Worm (Caenorhabditis elegans) whole organism, early embryonic: Measurements from ENCODE around the gene C27H6.9.

ENCODE experiments used
- B0310.2 ChIP-seq: sonication (generic microtip); optimal IDR thresholded peaks from 2 replicates; lab custom pipeline; 2016; ENCODE audit warnings: mild to moderate bottlenecking, missing genetic modification characterization, missing compliant biosample characterization
- F13C5.2 ChIP-seq: sonication (generic microtip); optimal IDR thresholded peaks from 2 replicates; lab custom pipeline; 2017; ENCODE audit warnings: mild to moderate bottlenecking, missing genetic modification characterization, inconsistent platforms, missing compliant biosample characterization
- aly-1 ChIP-seq: sonication (generic microtip); optimal IDR thresholded peaks from 2 replicates; lab custom pipeline; 2016; ENCODE audit warnings: missing genetic modification characterization, missing compliant biosample characterization
- ama-1 ChIP-seq: fragments of 150-350 bp; optimal IDR thresholded peaks from 2 replicates; lab custom pipeline; 2014
- ceh-13 ChIP-seq: fragments of 200-800 bp; sonication (Bioruptor generic); optimal IDR thresholded peaks from 2 replicates; lab custom pipeline; 2018; ENCODE audit warnings: mild to moderate bottlenecking, missing genetic modification characterization, missing compliant biosample characterization
- ceh-36 ChIP-seq: sonication (generic microtip); optimal IDR thresholded peaks from 2 replicates; lab custom pipeline; 2016; ENCODE audit warnings: missing genetic modification characterization, inconsistent platforms, missing compliant biosample characterization
- ets-7 ChIP-seq: sonication (generic microtip); optimal IDR thresholded peaks from 2 replicates; lab custom pipeline; 2016; ENCODE audit warnings: missing genotype, missing genetic modification characterization, missing compliant biosample characterization
- flt-1 ChIP-seq: fragments of 200-800 bp; sonication (Bioruptor generic); IDR thresholded peaks from 2 replicates; pipeline ENCODE4 v1.3.6; 2022; ENCODE audit warnings: missing genetic modification characterization, missing compliant biosample characterization
- hmbx-1 ChIP-seq: sonication (generic microtip); optimal IDR thresholded peaks from 2 replicates; lab custom pipeline; 2016; ENCODE audit warnings: mild to moderate bottlenecking, missing genetic modification characterization, missing compliant biosample characterization
- hmg-4 ChIP-seq: fragments of 200-800 bp; sonication (Bioruptor generic); optimal IDR thresholded peaks from 2 replicates; lab custom pipeline; 2018; ENCODE audit warnings: mild to moderate bottlenecking, missing genetic modification characterization, missing compliant biosample characterization
- hnd-1 ChIP-seq: sonication (generic microtip); optimal IDR thresholded peaks from 2 replicates; lab custom pipeline; 2016; ENCODE audit warnings: missing genetic modification characterization, missing compliant biosample characterization
- pes-1 ChIP-seq: fragments of 200-800 bp; sonication (Bioruptor generic); IDR thresholded peaks from 2 replicates; pipeline ENCODE4 v1.3.6; 2022; ENCODE audit warnings: missing genetic modification reagents, missing genetic modification characterization, missing compliant biosample characterization
- scrt-1 ChIP-seq: fragments of 200-800 bp; sonication (Bioruptor generic); IDR thresholded peaks from 2 replicates; pipeline ENCODE4 v1.3.6; 2022; ENCODE audit warnings: missing genetic modification characterization, missing compliant biosample characterization
- sea-1 ChIP-seq: fragments of 200-800 bp; sonication (Bioruptor generic); conservative IDR thresholded peaks from 2 replicates; pipeline ENCODE4 v1.3.6; 2022; ENCODE audit warnings: missing genetic modification characterization, missing compliant biosample characterization
- tbx-11 ChIP-seq: fragments of 200-800 bp; sonication (Bioruptor generic); IDR thresholded peaks from 2 replicates; pipeline ENCODE4 v1.3.6; 2022; ENCODE audit warnings: missing genetic modification characterization, missing compliant biosample characterization
- tbx-37 ChIP-seq: fragments of 200-800 bp; sonication (Bioruptor generic); conservative IDR thresholded peaks from 2 replicates; pipeline ENCODE4 v1.3.6; 2022; ENCODE audit warnings: missing genetic modification reagents, missing genetic modification characterization, missing compliant biosample characterization
- tra-4 ChIP-seq: sonication (generic microtip); optimal IDR thresholded peaks from 2 replicates; lab custom pipeline; 2017; ENCODE audit warnings: missing genetic modification characterization, missing compliant biosample characterization

The C27H6.9 gene

DNA sequence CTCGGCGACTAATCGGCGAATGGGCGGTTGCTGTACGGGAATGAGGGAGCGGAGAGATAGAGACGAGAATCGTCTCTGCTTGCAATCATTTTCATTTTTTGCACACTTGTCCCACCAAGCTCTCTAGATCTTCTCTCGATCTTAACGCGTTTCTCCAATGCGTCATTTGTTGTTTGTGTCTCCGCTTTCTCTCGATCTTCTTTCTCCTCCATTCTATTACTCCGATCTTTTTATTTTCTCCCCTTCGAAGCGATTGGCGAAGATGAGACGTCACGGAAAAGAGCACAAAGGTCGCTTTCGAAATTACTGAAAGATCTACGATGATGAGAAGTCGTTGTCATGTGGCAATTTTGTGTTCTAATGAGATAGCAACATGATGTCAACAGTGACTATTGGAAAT lies 24.0 kb upstream of the C27H6.9 start:
- TF ChIP-seq hmg-4 (GFP tag; lab: Kevin White, UChicago) (no peak), F13C5.2 (tag; lab: Kevin White, UChicago) (no peak), ceh-13 (no peak), ets-7 (tag; lab: Kevin White, UChicago) (no peak), ceh-36 (no peak), scrt-1 (GFP tag; lab: Robert Waterston, UW) (no peak), aly-1 (tag; lab: Kevin White, UChicago) (no peak), ama-1 (lab: Kevin White, UChicago) (no peak), sea-1 (GFP tag; lab: Robert Waterston, UW) (no peak), hmbx-1 (tag; lab: Kevin White, UChicago) (no peak), tbx-11 (no peak), tbx-37 (no peak), flt-1 (GFP tag; lab: Robert Waterston, UW) (no peak), tra-4 (no peak), pes-1 (GFP tag; lab: Robert Waterston, UW) (no peak), B0310.2 (no peak), hnd-1 (tag; lab: Kevin White, UChicago) (no peak)

- no peak for TF ChIP-seq aly-1 (tag; lab: Kevin White, UChicago)
- TF ChIP-seq ceh-13: no peak
- no peak for TF ChIP-seq sea-1 (GFP tag; lab: Robert Waterston, UW)
Measured at ce11 chrV:9960376-9960775, 22.3 kb upstream of the C27H6.9 start, which contains the start of gene T07C12.10. Gene T07C12.10 (minus strand): TSS chrV:9960476.

- TF ChIP-seq tbx-11: no peak
- no peak for TF ChIP-seq B0310.2
- TF ChIP-seq hmg-4 (GFP tag; lab: Kevin White, UChicago): no peak
- no peak for TF ChIP-seq ceh-36
- TF ChIP-seq sea-1 (GFP tag; lab: Robert Waterston, UW): no peak
- no peak for TF ChIP-seq ceh-13
- TF ChIP-seq hnd-1 (tag; lab: Kevin White, UChicago): no peak
- no peak for TF ChIP-seq F13C5.2 (tag; lab: Kevin White, UChicago)
- no peak for TF ChIP-seq aly-1 (tag; lab: Kevin White, UChicago)
- TF ChIP-seq pes-1 (GFP tag; lab: Robert Waterston, UW): no peak
Measured at ce11 chrV:9962394-9962793, 20.3 kb upstream of the C27H6.9 start, which contains the start of gene madf-4. Gene madf-4 (minus strand): TSS chrV:9962494.

ce11 chrV:9962916-9963315 lies 19.8 kb upstream of the C27H6.9 start:
- TF ChIP-seq ceh-13 (no peak), scrt-1 (GFP tag; lab: Robert Waterston, UW) (no peak)

ce11 chrV:9964152-9964785 lies 18.4 kb upstream of the C27H6.9 start:
- no peak for TF ChIP-seq ama-1 (lab: Kevin White, UChicago)
- no peak for TF ChIP-seq tra-4
- TF ChIP-seq scrt-1 (GFP tag; lab: Robert Waterston, UW): no peak
- no peak for TF ChIP-seq ceh-36
- no peak for TF ChIP-seq ceh-13
- TF ChIP-seq tbx-37: no peak
- peak; percentile 31 for TF ChIP-seq hmg-4 (GFP tag; lab: Kevin White, UChicago)

DNA sequence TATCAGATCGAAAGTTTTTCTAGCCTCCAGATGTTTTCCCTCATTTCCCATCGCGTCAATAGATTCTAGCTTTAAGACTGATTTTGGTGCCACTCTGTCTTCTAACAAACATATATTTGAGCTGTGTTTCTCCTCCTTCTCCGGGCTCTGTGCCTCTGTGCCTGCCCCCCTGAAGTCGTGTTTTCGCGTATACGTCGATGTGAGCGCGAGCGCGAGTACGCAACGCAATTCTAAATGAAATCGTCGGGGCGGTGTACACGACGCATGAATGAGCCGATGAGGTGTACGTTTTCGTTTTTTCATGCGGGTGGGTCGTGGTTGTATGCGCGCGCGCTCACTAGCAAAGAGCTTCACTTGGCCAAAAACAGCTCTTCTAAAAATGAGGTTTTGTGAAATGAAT lies 16.8 kb upstream of the C27H6.9 start:
- TF ChIP-seq ets-7 (tag; lab: Kevin White, UChicago) (no peak), ceh-36 (no peak), B0310.2 (no peak), tra-4 (no peak), tbx-11 (no peak), F13C5.2 (tag; lab: Kevin White, UChicago) (no peak), scrt-1 (GFP tag; lab: Robert Waterston, UW) (no peak), ceh-13 (no peak), hnd-1 (tag; lab: Kevin White, UChicago) (no peak), sea-1 (GFP tag; lab: Robert Waterston, UW) (no peak), hmg-4 (GFP tag; lab: Kevin White, UChicago) (no peak), pes-1 (GFP tag; lab: Robert Waterston, UW) (no peak), flt-1 (GFP tag; lab: Robert Waterston, UW) (no peak), aly-1 (tag; lab: Kevin White, UChicago) (no peak), tbx-37 (no peak), hmbx-1 (tag; lab: Kevin White, UChicago) (no peak), ama-1 (lab: Kevin White, UChicago) (no peak)

DNA sequence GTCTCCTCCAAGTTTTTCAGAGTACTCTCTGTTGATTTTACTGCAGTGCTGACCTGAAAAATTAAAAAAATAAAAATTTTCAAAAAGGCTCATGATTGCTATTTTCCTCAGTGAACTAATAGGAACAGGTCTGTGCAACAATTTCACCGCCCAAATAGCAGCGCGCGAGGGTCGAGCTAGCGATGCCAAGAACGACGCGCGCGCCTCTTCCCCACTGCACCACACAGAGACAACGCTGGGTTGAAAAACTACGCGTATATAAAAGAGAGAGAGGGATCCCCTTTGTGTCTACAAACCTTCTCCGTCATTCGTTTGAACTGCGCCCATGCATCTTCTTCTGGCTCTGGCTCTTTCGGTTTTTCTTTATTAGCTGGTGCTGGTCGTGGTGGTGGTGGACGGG lies 12.5 kb upstream of the C27H6.9 start:
- peak; percentile 94 for TF ChIP-seq tbx-11
- peak; percentile 86 for TF ChIP-seq ets-7 (tag; lab: Kevin White, UChicago)
- TF ChIP-seq B0310.2: peak; percentile 90
- peak; percentile 87 for TF ChIP-seq hnd-1 (tag; lab: Kevin White, UChicago)
- TF ChIP-seq aly-1 (tag; lab: Kevin White, UChicago): peak; percentile 89
- peak; percentile 95 for TF ChIP-seq pes-1 (GFP tag; lab: Robert Waterston, UW)
- TF ChIP-seq flt-1 (GFP tag; lab: Robert Waterston, UW): peak; percentile 90
- TF ChIP-seq sea-1 (GFP tag; lab: Robert Waterston, UW): peak; percentile 96
- TF ChIP-seq scrt-1 (GFP tag; lab: Robert Waterston, UW): peak; percentile 97
- TF ChIP-seq hmbx-1 (tag; lab: Kevin White, UChicago): peak; percentile 82
- TF ChIP-seq ceh-36: peak; percentile 92
- TF ChIP-seq tbx-37: peak; percentile 90
- TF ChIP-seq ceh-13: peak; percentile 86
- TF ChIP-seq F13C5.2 (tag; lab: Kevin White, UChicago): peak; percentile 94
- no peak for TF ChIP-seq ama-1 (lab: Kevin White, UChicago)
- peak; percentile 76 for TF ChIP-seq tra-4
- peak; percentile 94 for TF ChIP-seq hmg-4 (GFP tag; lab: Kevin White, UChicago)

DNA sequence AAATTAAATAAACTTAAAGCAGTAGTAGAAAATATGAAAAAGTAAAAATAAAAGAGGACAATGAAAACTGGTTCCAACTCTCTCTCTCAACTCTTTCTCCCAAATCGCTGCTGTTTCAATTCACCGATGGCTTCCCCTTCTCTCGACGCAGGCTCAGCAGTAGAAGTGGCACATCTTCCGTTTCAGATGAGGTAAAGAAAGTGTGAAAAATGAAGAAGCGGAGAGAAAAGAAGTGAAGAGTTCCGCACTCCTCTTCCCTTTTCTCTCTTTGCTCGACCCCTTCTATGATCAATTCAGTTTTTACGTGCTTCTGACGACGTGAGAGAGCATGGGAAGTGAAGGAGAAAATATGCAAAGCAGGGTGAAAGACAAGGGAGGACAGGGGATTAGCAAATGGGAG lies 8.4 kb upstream of the C27H6.9 start:
- TF ChIP-seq pes-1 (GFP tag; lab: Robert Waterston, UW): no peak
- no peak for TF ChIP-seq hnd-1 (tag; lab: Kevin White, UChicago)
- TF ChIP-seq B0310.2: no peak
- no peak for TF ChIP-seq ets-7 (tag; lab: Kevin White, UChicago)
- TF ChIP-seq hmbx-1 (tag; lab: Kevin White, UChicago): no peak
- TF ChIP-seq tra-4: no peak
- no peak for TF ChIP-seq flt-1 (GFP tag; lab: Robert Waterston, UW)
